Worm (Caenorhabditis elegans) whole organism, dauer: ENCODE data around the gene F09F9.3.

Experiments used
- unc-62 ChIP-seq: sonication (generic microtip); optimal IDR thresholded peaks from 2 replicates; lab custom pipeline; 2017; ENCODE audit warnings: missing biosample characterization, missing genetic modification reagents, missing genetic modification characterization

Gene F09F9.3

DNA sequence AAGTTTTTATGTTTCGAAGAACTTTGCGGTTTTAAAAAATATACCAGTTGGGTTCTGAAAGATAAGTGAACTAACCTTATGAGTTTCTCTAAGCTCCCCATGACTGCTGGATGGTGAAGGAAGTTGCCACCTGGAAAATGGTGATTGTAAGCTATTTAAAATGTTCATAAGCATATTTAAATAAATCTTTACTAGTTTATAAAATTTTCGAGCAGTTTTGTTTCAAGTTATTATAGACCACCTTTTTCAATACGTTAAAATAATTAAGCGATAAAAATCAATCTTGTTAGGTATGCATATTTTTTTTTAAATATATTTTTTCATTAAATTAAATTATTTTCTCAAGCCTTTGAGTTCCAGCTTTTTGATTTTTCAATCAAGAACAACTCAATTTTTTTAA is 41.6 kb downstream of the F09F9.3 start, which contains the start of gene T06F4.1:
Gene T06F4.1 (minus strand): TSS at position 101 of the 400 bp plus-strand sequence.
- no peak for TF ChIP-seq unc-62 (GFP tag; lab: Kevin White, UChicago)

ce11 chrX:4075934-4076333 is 44.9 kb downstream of the F09F9.3 start:
- TF ChIP-seq unc-62 (GFP tag; lab: Kevin White, UChicago) = no peak

ce11 chrX:4072501-4072900 is 48.3 kb downstream of the F09F9.3 start:
- no peak for TF ChIP-seq unc-62 (GFP tag; lab: Kevin White, UChicago)
